Worm (Caenorhabditis elegans) whole organism, young adult: ENCODE results near the gene vps-26.
A peak's percentile ranks its signal among the peaks of the same experiment; 100 is the strongest.

Experiments
- ceh-40 ChIP-seq: fragments of 200-800 bp; sonication (Bioruptor generic); IDR thresholded peaks from 2 replicates; pipeline ENCODE4 v1.3.6; 2022; ENCODE audit warnings: missing genetic modification characterization, missing compliant biosample characterization
- nhr-90 ChIP-seq: sonication (generic microtip); optimal IDR thresholded peaks from 2 replicates; lab custom pipeline; 2016; ENCODE audit warnings: missing genotype, mild to moderate bottlenecking, missing genetic modification characterization, missing compliant biosample characterization

DNA sequence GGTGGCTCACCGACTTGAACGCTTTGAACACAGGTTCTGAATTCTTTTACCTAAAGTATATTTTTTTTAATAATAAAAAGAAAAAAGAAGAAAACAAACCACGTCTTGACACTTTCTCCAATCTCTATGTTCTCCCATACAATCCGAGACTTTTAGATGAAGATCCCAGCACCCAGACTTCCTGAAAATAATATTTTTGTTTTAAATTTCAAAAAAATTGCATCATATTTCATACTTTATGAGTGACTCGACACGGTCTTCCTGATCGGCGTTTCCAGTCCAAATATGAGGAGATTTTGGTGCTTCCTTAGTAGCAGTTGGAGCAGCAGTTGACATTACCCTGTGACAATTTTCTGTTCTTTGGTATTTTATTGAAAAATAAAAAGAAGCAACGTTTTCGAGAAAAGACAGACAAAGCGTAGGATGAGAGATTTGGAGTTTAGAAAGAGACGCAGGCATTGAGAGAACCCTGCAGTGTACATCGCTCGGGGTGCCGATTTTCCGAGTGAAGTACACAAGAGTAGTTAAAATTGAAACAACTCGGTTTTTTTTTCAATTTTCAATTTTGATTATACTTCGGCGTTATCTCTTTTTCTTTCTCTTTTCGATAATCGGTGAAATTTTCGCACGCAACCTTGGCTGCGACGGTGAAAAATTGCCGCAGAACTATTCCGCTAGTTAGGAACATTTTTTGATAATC is 5.9 kb downstream of the vps-26 start, which contains the start of the genes coa-4 and T20D3.14:
- TF ChIP-seq ceh-40 (GFP tag; lab: Robert Waterston, UW) (0 out of 2 replicates have a peak, but pooled peaks have one; percentile 13), nhr-90 (tag; lab: Kevin White, UChicago) (no peak)
